Fruit fly (Drosophila melanogaster) whole organism, adult: ENCODE measurements around the gene rtet.

Experiments
- CG14711 ChIP-seq: fragments of 200-800 bp; sonication (Bioruptor generic); optimal IDR thresholded peaks from 2 replicates; lab custom pipeline; 2018; ENCODE audit warnings: missing biosample characterization, mild to moderate bottlenecking, missing genetic modification characterization, moderate library complexity
- Clk ChIP-seq: fragments of 200-800 bp; sonication (Bioruptor generic); optimal IDR thresholded peaks from 2 replicates; lab custom pipeline; 2017; ENCODE audit warnings: missing biosample characterization, missing genetic modification characterization
- cic ChIP-seq: fragments of 200-800 bp; sonication (Bioruptor generic); optimal IDR thresholded peaks from 2 replicates; lab custom pipeline; 2017; ENCODE audit warnings: missing biosample characterization, mild to moderate bottlenecking, missing genetic modification characterization, moderate library complexity

DNA sequence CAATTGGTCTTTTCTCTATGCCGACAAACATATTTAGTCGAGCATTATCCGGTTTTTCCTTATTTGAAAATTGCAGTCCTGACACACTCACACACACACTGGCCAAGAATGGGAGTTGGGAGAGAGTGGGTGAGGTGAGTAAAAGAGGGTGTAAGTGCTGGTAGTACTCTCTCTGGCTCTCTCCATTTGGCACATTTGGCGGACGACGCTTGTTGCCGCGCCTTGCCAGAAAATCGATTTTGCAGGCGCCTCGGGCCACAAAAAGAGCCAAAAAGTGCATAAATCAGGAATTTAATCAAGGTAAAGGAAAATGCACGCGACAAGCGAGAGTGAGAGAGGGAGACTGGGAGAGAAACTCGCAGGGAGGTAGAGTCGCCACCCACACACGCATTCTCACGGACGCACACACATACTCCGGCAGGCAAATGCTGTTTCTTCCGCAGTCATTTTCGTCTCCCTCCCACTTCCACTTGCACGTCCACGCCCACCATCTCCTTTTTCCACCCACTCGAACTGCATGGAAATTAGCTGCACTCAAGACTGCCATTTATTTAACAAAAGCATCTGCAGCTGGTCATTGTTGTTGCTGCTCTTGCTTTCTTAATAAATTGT, 11.6 kb upstream of the rtet start:
- TF ChIP-seq Clk (GFP tag; lab: Kevin White, UChicago) (no peak), cic (GFP tag; lab: Kevin White, UChicago) (no peak), CG14711 (no peak)
